Fruit fly (Drosophila melanogaster) whole organism, embryonic: ENCODE data around the gene beat-Ib.

ENCODE experiments used
- Antp ChIP-seq: fragments of 200-800 bp; sonication (Bioruptor generic); optimal IDR thresholded peaks from 3 replicates; lab custom pipeline; 2016; ENCODE audit warnings: missing biosample characterization, missing genetic modification characterization
- CG15269 ChIP-seq: fragments of 200-800 bp; sonication (Bioruptor generic); optimal IDR thresholded peaks from 2 replicates; lab custom pipeline; 2018; ENCODE audit warnings: missing biosample characterization, mild to moderate bottlenecking, missing genetic modification characterization, moderate library complexity
- CG15696 ChIP-seq: fragments of 200-800 bp; sonication (Bioruptor generic); optimal IDR thresholded peaks from 2 replicates; lab custom pipeline; 2019; ENCODE audit warnings: missing biosample characterization, mild to moderate bottlenecking, missing genetic modification characterization, moderate library complexity
- E2f2 ChIP-seq: fragments of 200-800 bp; sonication (Bioruptor generic); IDR thresholded peaks from 2 replicates; pipeline ENCODE4 v1.3.6; 2022; ENCODE audit warnings: missing biosample characterization, missing genetic modification characterization
- H2.0 ChIP-seq: fragments of 200-800 bp; sonication (Bioruptor generic); IDR thresholded peaks from 2 replicates; pipeline ENCODE4 v1.3.6; 2022; ENCODE audit warnings: missing biosample characterization, missing genetic modification characterization
- YL-1 ChIP-seq: fragments of 200-800 bp; sonication (Bioruptor generic); optimal IDR thresholded peaks from 3 replicates; lab custom pipeline; 2017; ENCODE audit warnings: missing biosample characterization, mild to moderate bottlenecking, missing genetic modification characterization
- bbx ChIP-seq: fragments of 200-800 bp; sonication (Bioruptor generic); IDR thresholded peaks from 2 replicates; pipeline ENCODE4 v1.3.6; 2022; ENCODE audit warnings: missing biosample characterization, missing genetic modification characterization; ENCODE audit not compliant: partially characterized antibody
- bcd ChIP-seq: fragments of 200-800 bp; sonication (Bioruptor generic); optimal IDR thresholded peaks from 2 replicates; lab custom pipeline; 2017; ENCODE audit warnings: missing biosample characterization, mild to moderate bottlenecking, missing genetic modification characterization
- esg ChIP-seq: fragments of 200-800 bp; sonication (Bioruptor generic); conservative IDR thresholded peaks from 2 replicates; pipeline ENCODE4 v1.3.6; 2022; ENCODE audit warnings: missing biosample characterization, missing genetic modification characterization
- fru ChIP-seq: fragments of >200 bp; optimal IDR thresholded peaks from 2 replicates; lab custom pipeline; 2017
- sens ChIP-seq: fragments of 200-800 bp; sonication (Bioruptor generic); peaks from one replicate; lab custom pipeline; 2016; ENCODE audit warnings: missing biosample characterization, missing genetic modification characterization
- sqz ChIP-seq: fragments of 200-800 bp; sonication (Bioruptor generic); optimal IDR thresholded peaks from 3 replicates; lab custom pipeline; 2018; ENCODE audit warnings: missing biosample characterization, mild to moderate bottlenecking, missing genetic modification characterization
- zf30C ChIP-seq: fragments of 200-800 bp; sonication (Bioruptor generic); optimal IDR thresholded peaks from 3 replicates; lab custom pipeline; 2018; ENCODE audit warnings: missing biosample characterization, mild to moderate bottlenecking, missing genetic modification characterization

DNA sequence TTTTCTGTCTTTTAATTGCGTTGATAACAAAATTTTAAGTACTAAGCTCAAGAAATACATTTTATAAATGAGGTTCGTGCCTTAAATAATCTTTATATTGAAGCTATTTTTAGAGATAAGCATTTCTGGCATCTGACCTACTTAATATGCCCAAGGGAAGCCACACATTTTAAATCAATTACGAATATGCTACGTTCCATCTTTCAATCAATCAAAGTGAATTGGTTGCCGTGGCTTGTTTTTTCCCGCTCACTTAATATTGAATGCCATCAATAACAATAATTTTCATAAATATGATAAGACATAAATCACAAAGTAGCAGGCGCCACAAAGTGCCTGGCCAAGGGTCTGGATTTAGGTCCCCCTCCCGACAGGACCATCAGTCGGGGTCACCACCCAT lies 26.1 kb downstream of the beat-Ib start:
- TF ChIP-seq sqz (GFP tag; lab: Kevin White, UChicago) (no peak), fru (no peak), bcd (GFP tag; lab: Kevin White, UChicago) (no peak), sens (no peak), bbx (GFP tag; lab: Robert Waterston, UW) (no peak), CG15269 (tag; lab: Kevin White, UChicago) (no peak), esg (no peak), YL-1 (GFP tag; lab: Kevin White, UChicago) (no peak), CG15696 (tag; lab: Kevin White, UChicago) (no peak), Antp (GFP tag; lab: Kevin White, UChicago) (no peak), zf30C (GFP tag; lab: Kevin White, UChicago) (no peak), H2.0 (GFP tag; lab: Robert Waterston, UW) (no peak), E2f2 (GFP tag; lab: Robert Waterston, UW) (no peak)
